Worm (Caenorhabditis elegans) whole organism, L3 larva: ENCODE measurements around the gene pitr-4.

ENCODE experiments used
- aly-2 ChIP-seq: fragments of 150-350 bp; optimal IDR thresholded peaks from 2 replicates; lab custom pipeline; 2014; ENCODE audit warnings: missing biosample characterization, missing genetic modification characterization
- ama-1 ChIP-seq: fragments of 150-350 bp; optimal IDR thresholded peaks from 2 replicates; lab custom pipeline; 2018
- ceh-16 ChIP-seq: sonication (generic microtip); optimal IDR thresholded peaks from 2 replicates; lab custom pipeline; 2017; ENCODE audit warnings: missing biosample characterization, missing genetic modification characterization
- ceh-82 ChIP-seq: fragments of 150-350 bp; optimal IDR thresholded peaks from 2 replicates; lab custom pipeline; 2014; ENCODE audit warnings: missing biosample characterization, missing genetic modification characterization
- egl-27 ChIP-seq: sonication (generic microtip); optimal IDR thresholded peaks from 4 replicates; lab custom pipeline; 2017; ENCODE audit warnings: missing biosample characterization, missing genetic modification reagents, missing genetic modification characterization
- egl-5 ChIP-seq: fragments of 150-350 bp; optimal IDR thresholded peaks from 2 replicates; lab custom pipeline; 2017; ENCODE audit warnings: missing biosample characterization, missing genetic modification reagents, missing genetic modification characterization, inconsistent platforms
- elt-1 ChIP-seq: fragments of 150-350 bp; optimal IDR thresholded peaks from 2 replicates; lab custom pipeline; 2014; ENCODE audit warnings: missing biosample characterization, missing genetic modification characterization
- elt-2 ChIP-seq: sonication (generic microtip); optimal IDR thresholded peaks from 2 replicates; lab custom pipeline; 2016; ENCODE audit warnings: missing genetic modification reagents, mild to moderate bottlenecking, missing genetic modification characterization, missing compliant biosample characterization
- elt-3 ChIP-seq, 3 experiments: fragments of 150-350 bp in 1 of 3; sonication (generic microtip) in 2 of 3; optimal IDR thresholded peaks; 2 replicates in 2 of 3; 4 replicates in 1 of 3; lab custom pipeline; 2014 to 2017; ENCODE audit warnings: missing biosample characterization in 3 of 3, missing genetic modification characterization in 3 of 3
- fkh-10 ChIP-seq: sonication (generic microtip); optimal IDR thresholded peaks from 2 replicates; lab custom pipeline; 2017; ENCODE audit warnings: missing biosample characterization, missing genetic modification reagents, missing genetic modification characterization
- fkh-2 ChIP-seq: fragments of 150-350 bp; optimal IDR thresholded peaks from 2 replicates; lab custom pipeline; 2014; ENCODE audit warnings: missing biosample characterization, missing genetic modification reagents, missing genetic modification characterization
- fos-1 ChIP-seq: fragments of 150-350 bp; optimal IDR thresholded peaks from 2 replicates; lab custom pipeline; 2014; ENCODE audit warnings: missing biosample characterization, missing genetic modification characterization
- jun-1 ChIP-seq: fragments of 150-350 bp; optimal IDR thresholded peaks from 2 replicates; lab custom pipeline; 2014; ENCODE audit warnings: missing biosample characterization, missing genetic modification reagents, missing genetic modification characterization
- lin-39 ChIP-seq: fragments of 150-350 bp; optimal IDR thresholded peaks from 2 replicates; lab custom pipeline; 2018; ENCODE audit warnings: missing biosample characterization, missing genetic modification reagents, missing genetic modification characterization
- lsy-12 ChIP-seq: sonication (generic microtip); optimal IDR thresholded peaks from 2 replicates; lab custom pipeline; 2016; ENCODE audit warnings: mild to moderate bottlenecking, missing genetic modification characterization, missing compliant biosample characterization
- mml-1 ChIP-seq: fragments of 150-350 bp; sonication (generic microtip); optimal IDR thresholded peaks from 3 replicates; lab custom pipeline; 2014; ENCODE audit warnings: missing biosample characterization, missing genetic modification characterization
- nfya-1 ChIP-seq: sonication (generic microtip); optimal IDR thresholded peaks from 2 replicates; lab custom pipeline; 2017; ENCODE audit warnings: missing genetic modification characterization, mild to moderate bottlenecking, missing compliant biosample characterization, antibody characterized with exemption, moderate library complexity; ENCODE audit not compliant: insufficient read depth
- nhr-11 ChIP-seq: fragments of 150-350 bp; optimal IDR thresholded peaks from 2 replicates; lab custom pipeline; 2014; ENCODE audit warnings: missing biosample characterization, missing genetic modification characterization
- nhr-12 ChIP-seq: fragments of 150-350 bp; optimal IDR thresholded peaks from 2 replicates; lab custom pipeline; 2014; ENCODE audit warnings: missing biosample characterization, missing genetic modification characterization
- nhr-25 ChIP-seq: sonication (generic microtip); optimal IDR thresholded peaks from 2 replicates; lab custom pipeline; 2017; ENCODE audit warnings: missing biosample characterization, missing genetic modification characterization
- nhr-67 ChIP-seq: fragments of 150-350 bp; optimal IDR thresholded peaks from 2 replicates; lab custom pipeline; 2014; ENCODE audit warnings: missing biosample characterization, missing genetic modification characterization
- nhr-76 ChIP-seq: fragments of 150-350 bp; sonication (generic microtip); optimal IDR thresholded peaks from 5 replicates; lab custom pipeline; 2014; ENCODE audit warnings: missing biosample characterization, missing genetic modification characterization
- nhr-77 ChIP-seq: fragments of 150-350 bp; optimal IDR thresholded peaks from 2 replicates; lab custom pipeline; 2014; ENCODE audit warnings: missing biosample characterization, missing genetic modification characterization
- pha-4 ChIP-seq: fragments of 150-350 bp; optimal IDR thresholded peaks from 2 replicates; lab custom pipeline; 2014; ENCODE audit warnings: missing biosample characterization, missing genetic modification reagents, missing genetic modification characterization
- pqm-1 ChIP-seq: fragments of 150-350 bp; optimal IDR thresholded peaks from 2 replicates; lab custom pipeline; 2017; ENCODE audit warnings: missing biosample characterization, missing genetic modification characterization, inconsistent platforms
- sea-2 ChIP-seq: fragments of 150-350 bp; sonication (generic microtip); optimal IDR thresholded peaks from 4 replicates; lab custom pipeline; 2014; ENCODE audit warnings: missing biosample characterization, missing genetic modification reagents, missing genetic modification characterization
- skn-1 ChIP-seq: fragments of 150-350 bp; optimal IDR thresholded peaks from 2 replicates; lab custom pipeline; 2014; ENCODE audit warnings: missing biosample characterization, missing genetic modification characterization
- unc-39 ChIP-seq: sonication (generic microtip); optimal IDR thresholded peaks from 4 replicates; lab custom pipeline; 2017; ENCODE audit warnings: missing biosample characterization, missing genetic modification characterization
- zag-1 ChIP-seq: fragments of 150-350 bp; optimal IDR thresholded peaks from 2 replicates; lab custom pipeline; 2014; ENCODE audit warnings: missing biosample characterization, missing genetic modification characterization
- ztf-11 ChIP-seq: fragments of 150-350 bp; optimal IDR thresholded peaks from 2 replicates; lab custom pipeline; 2014; ENCODE audit warnings: missing biosample characterization, missing genetic modification characterization

pitr-4 gene

DNA sequence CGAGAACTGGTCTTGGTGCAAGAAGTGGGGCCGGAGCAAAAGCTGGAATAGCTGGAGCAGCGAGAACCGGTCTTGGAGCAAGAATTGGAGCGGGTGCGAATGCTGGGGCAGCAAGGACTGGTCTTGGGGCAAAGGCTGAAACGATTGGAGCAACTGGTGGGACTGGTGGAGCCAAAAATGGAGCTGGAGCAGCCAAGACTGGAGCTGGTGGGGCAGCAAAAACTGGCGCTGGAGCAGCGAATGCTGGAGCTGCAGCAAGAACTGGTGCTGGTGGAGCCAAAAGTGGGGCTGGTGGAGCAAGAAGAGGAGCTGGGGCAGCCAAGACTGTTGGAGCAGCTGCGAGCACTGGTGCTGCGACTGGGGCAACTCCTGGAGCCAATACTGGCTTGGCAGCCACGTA, 32.8 kb downstream of the pitr-4 start:
- no peak for TF ChIP-seq elt-3 (tag; optimal IDR thresholded peaks at IDR 0.05; lab: Kevin White, UChicago)
- TF ChIP-seq skn-1 (tag; lab: Kevin White, UChicago): no peak
- TF ChIP-seq nhr-67 (tag; lab: Kevin White, UChicago): no peak
- TF ChIP-seq lin-39 (tag; lab: Kevin White, UChicago): no peak
- no peak for TF ChIP-seq sea-2 (GFP tag; lab: Kevin White, UChicago)
- TF ChIP-seq nhr-11 (tag; lab: Kevin White, UChicago): no peak
- TF ChIP-seq elt-1 (tag; lab: Kevin White, UChicago): no peak
- no peak for TF ChIP-seq zag-1 (tag; lab: Kevin White, UChicago)
- no peak for TF ChIP-seq fos-1 (tag; lab: Kevin White, UChicago)
- TF ChIP-seq ceh-82 (tag; lab: Kevin White, UChicago): no peak
- no peak for TF ChIP-seq aly-2
- no peak for TF ChIP-seq nfya-1 (tag; lab: Kevin White, UChicago)
- TF ChIP-seq fkh-2: no peak
- no peak for TF ChIP-seq egl-5
- TF ChIP-seq pqm-1 (tag; lab: Kevin White, UChicago): no peak
- no peak for TF ChIP-seq fkh-10 (GFP tag; lab: Kevin White, UChicago)
- no peak for TF ChIP-seq jun-1 (tag; lab: Kevin White, UChicago)

DNA sequence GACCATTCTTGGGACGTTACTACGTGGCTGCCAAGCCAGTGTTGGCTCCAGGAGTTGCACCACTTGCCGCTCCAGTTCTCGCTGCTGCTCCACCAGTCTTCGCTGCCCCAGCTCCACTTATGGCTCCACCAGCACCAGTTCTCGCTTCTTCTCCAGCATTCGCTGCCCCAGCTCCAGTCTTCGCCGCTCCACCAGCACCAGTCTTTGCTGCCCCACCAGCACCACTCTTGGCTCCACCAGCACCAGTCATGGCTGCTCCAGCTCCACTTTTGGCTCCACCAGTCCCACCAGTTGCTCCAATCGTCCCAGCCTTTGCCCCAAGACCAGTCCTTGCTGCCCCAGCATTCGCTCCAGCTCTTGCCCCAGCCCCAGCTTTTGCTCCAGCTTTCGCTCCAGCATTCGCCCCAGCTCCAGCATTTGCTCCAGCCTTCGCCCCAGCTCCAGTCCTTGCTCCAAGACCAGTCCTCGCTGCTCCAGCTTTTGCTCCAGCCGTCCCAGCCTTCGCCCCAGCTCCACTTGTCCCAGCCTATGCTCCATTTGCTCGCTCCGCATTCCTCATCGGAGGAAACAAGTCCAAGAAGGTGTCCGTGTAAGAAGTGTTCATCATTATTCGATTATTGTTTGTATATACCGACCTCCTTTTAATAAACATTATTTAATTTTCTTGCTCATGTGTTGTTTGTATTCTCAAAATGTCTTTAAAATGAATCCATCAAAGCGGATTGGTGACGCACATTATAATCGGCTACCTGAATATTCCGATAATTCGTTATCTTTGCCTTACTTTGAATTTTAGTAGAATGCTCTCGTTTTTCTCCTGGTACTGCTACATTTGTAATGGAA, 35.6 kb downstream of the pitr-4 start, which contains the start of gene T06E4.7:
Gene T06E4.7, plus strand, starts transcription at position 793 of the 843 bp plus-strand sequence.
- no peak for TF ChIP-seq egl-27 (tag; lab: Kevin White, UChicago)
- TF ChIP-seq jun-1 (tag; lab: Kevin White, UChicago): no peak
- TF ChIP-seq ceh-16 (tag; lab: Kevin White, UChicago): no peak
- TF ChIP-seq elt-1 (tag; lab: Kevin White, UChicago): no peak
- no peak for TF ChIP-seq pha-4 (tag; lab: Kevin White, UChicago)
- TF ChIP-seq egl-5: no peak
- no peak for TF ChIP-seq aly-2
- TF ChIP-seq lsy-12 (tag; lab: Kevin White, UChicago): no peak
- TF ChIP-seq lin-39 (tag; lab: Kevin White, UChicago): no peak
- TF ChIP-seq nhr-77: no peak
- TF ChIP-seq fkh-2: no peak
- no peak for TF ChIP-seq fos-1 (tag; lab: Kevin White, UChicago)
- no peak for TF ChIP-seq nhr-76 (tag; lab: Kevin White, UChicago)
- TF ChIP-seq ama-1: no peak
- no peak for TF ChIP-seq ceh-82 (tag; lab: Kevin White, UChicago)
- no peak for TF ChIP-seq nfya-1 (tag; lab: Kevin White, UChicago)
- no peak for TF ChIP-seq fkh-10 (GFP tag; lab: Kevin White, UChicago)
- TF ChIP-seq elt-2: no peak
- TF ChIP-seq mml-1 (tag; lab: Kevin White, UChicago): no peak

ce11 chrV:9625122-9625521, 36.3 kb downstream of the pitr-4 start, which contains the start of gene idpc-4:
Gene idpc-4, plus strand, starts transcription at chrV:9625422.
- TF ChIP-seq unc-39: no peak
- no peak for TF ChIP-seq nfya-1 (tag; lab: Kevin White, UChicago)
- TF ChIP-seq, all 47 proteins: peak for 0

DNA sequence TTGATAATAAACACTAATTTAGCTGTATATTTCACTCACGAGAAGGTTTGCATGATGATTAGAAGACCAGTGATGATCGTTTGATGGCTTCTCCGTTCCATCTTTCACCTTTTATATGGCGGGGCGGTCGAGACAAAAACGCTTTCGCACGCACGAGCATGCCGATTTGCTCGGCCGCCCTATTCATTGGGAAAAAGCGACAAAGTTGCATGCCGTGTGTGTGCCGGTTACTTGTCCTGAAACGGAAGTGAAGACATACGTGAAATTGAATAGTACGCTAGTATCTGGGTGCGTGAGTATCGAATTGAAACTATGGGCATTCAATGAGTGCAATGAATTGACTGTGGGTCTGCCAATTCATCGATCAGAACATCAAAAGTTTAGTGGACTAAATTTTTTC, 38.6 kb downstream of the pitr-4 start, which contains the start of gene idpc-5:
Gene idpc-5, minus strand, starts transcription at position 101 of the 400 bp plus-strand sequence.
- TF ChIP-seq fos-1 (tag; lab: Kevin White, UChicago) (no peak), ceh-16 (tag; lab: Kevin White, UChicago) (no peak), nhr-12 (no peak), ztf-11 (tag; lab: Kevin White, UChicago) (no peak), ama-1 (no peak), aly-2 (no peak)

DNA sequence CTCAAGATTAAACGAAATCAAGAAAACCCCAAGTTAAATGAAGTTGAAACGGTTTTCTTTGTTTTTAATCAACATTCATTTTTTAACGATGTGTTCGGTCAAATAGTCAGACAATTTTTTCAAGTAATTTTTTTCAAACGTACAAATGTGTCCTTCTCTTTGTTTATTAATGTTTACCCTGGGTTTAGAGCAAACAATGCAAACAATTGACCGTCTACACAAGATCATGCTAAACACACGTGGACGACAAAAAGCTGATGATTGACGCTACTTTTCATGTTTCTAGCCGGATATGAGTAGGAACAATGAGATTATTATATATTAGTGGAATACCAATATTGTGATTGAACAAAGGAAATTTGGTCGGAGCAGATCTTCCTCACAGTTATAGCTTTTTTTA, 40.0 kb downstream of the pitr-4 start:
- peak; percentile 51 for TF ChIP-seq pha-4 (tag; lab: Kevin White, UChicago)
- no peak for TF ChIP-seq nhr-77

DNA sequence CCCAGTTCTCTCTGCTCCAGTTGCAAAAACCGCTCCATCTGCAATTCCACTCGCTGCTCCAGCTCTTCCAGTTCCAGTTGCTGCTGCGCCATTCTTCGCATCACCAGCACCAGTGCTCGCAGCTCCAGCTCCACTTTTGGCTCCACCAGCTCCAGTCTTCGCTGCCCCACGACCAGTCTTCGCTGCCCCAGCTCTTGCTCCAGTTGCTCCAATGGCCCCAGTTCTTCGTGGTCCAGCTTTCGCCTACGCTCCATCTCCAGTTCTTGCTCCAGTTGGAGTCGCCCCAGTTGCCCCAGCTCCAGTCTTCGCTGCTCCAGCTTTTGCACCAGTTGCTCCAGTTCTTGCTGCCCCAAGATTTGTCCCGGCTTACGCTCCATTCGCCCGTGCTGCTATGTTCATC, 41.0 kb downstream of the pitr-4 start:
- no peak for TF ChIP-seq nhr-25 (tag; lab: Kevin White, UChicago)
